Fruit fly (Drosophila melanogaster): ENCODE results near the gene CG9921.

Gene CG9921

dm6 chrX:16358670-16359320, 25.4 kb upstream of the CG9921 start, which contains the start of the genes U2af50 and PIG-Q (continued):
- peak; percentile 93 for TF ChIP-seq CG8388 (GFP tag; optimal IDR thresholded peaks at IDR 0.05)
- peak; percentile 43 for TF ChIP-seq tx (GFP tag; optimal IDR thresholded peaks at IDR 0.05)
- TF ChIP-seq ERR (GFP tag; optimal IDR thresholded peaks at IDR 0.05) = no peak
- peak; percentile 94 for TF ChIP-seq Xbp1 (GFP tag; optimal IDR thresholded peaks at IDR 0.05)
- TF ChIP-seq CG32532 (GFP tag; IDR thresholded peaks at IDR 0.05) = peak; percentile 94
- peak; percentile 89 for TF ChIP-seq ranshi (GFP tag; IDR thresholded peaks at IDR 0.05)
- peak; percentile 66 for TF ChIP-seq stwl (tag; optimal IDR thresholded peaks at IDR 0.05)
- peak; percentile 91 for TF ChIP-seq Usf (GFP tag; optimal IDR thresholded peaks at IDR 0.05)
- peak; percentile 95 for TF ChIP-seq zen (tag; optimal IDR thresholded peaks at IDR 0.05)
- TF ChIP-seq Rx (GFP tag; IDR thresholded peaks at IDR 0.05) = no peak; the same call in 1 of the 2 replicates
- peak; percentile 90 for TF ChIP-seq CG13894 (tag; optimal IDR thresholded peaks at IDR 0.05)
- peak; percentile 96 for TF ChIP-seq CG7839 (tag; optimal IDR thresholded peaks at IDR 0.05)
- TF ChIP-seq CG11695 (GFP tag; IDR thresholded peaks at IDR 0.05) = peak; percentile 90
- TF ChIP-seq CG17186 (GFP tag; optimal IDR thresholded peaks at IDR 0.05) = peak; percentile 42
- TF ChIP-seq sima (GFP tag; optimal IDR thresholded peaks at IDR 0.05) = no peak
- TF ChIP-seq peb (GFP tag; IDR thresholded peaks at IDR 0.05) = peak; percentile 78
- TF ChIP-seq NK7.1 (GFP tag; optimal IDR thresholded peaks at IDR 0.05) = peak; percentile 46
- peak; percentile 95 for TF ChIP-seq CG2678 (tag; optimal IDR thresholded peaks at IDR 0.05)
- no peak; the same call in 2 of the 3 replicates for TF ChIP-seq gce (GFP tag; IDR thresholded peaks at IDR 0.05)
- peak; percentile 81 for TF ChIP-seq CG3407 (GFP tag; optimal IDR thresholded peaks at IDR 0.05)
- no peak for TF ChIP-seq NFAT (GFP tag; IDR thresholded peaks at IDR 0.05)
- TF ChIP-seq zfh1 (GFP tag; IDR thresholded peaks at IDR 0.05) = peak; percentile 93
- peak; percentile 88 for TF ChIP-seq Atf6 (GFP tag; IDR thresholded peaks at IDR 0.05)
- TF ChIP-seq Meics (GFP tag; optimal IDR thresholded peaks at IDR 0.05) = peak; percentile 92
- TF ChIP-seq CG11504 (tag; optimal IDR thresholded peaks at IDR 0.05) = peak; percentile 93
- TF ChIP-seq Adf1 (GFP tag; IDR thresholded peaks at IDR 0.05) = peak; percentile 63
- TF ChIP-seq CG7556 (GFP tag; optimal IDR thresholded peaks at IDR 0.05) = peak; percentile 90
- peak; percentile 90 for TF ChIP-seq CG1602 (GFP tag; optimal IDR thresholded peaks at IDR 0.05)
- peak; percentile 93 for TF ChIP-seq CG2199 (GFP tag; IDR thresholded peaks at IDR 0.05)
- peak; percentile 94 for TF ChIP-seq Fer3 (tag; optimal IDR thresholded peaks at IDR 0.05)
- TF ChIP-seq gro (GFP tag; optimal IDR thresholded peaks at IDR 0.05) = no peak
- no peak for TF ChIP-seq Hey (tag; optimal IDR thresholded peaks at IDR 0.05)
- TF ChIP-seq CG9609 (GFP tag; optimal IDR thresholded peaks at IDR 0.05) = peak; percentile 66
- peak; percentile 71 for TF ChIP-seq E2f2 (GFP tag; IDR thresholded peaks at IDR 0.05)
- TF ChIP-seq cwo (GFP tag; optimal IDR thresholded peaks at IDR 0.05) = peak; percentile 84
- peak; percentile 88 for TF ChIP-seq tap (tag; optimal IDR thresholded peaks at IDR 0.05)
- no peak for TF ChIP-seq CG9797 (GFP tag; optimal IDR thresholded peaks at IDR 0.05)
- peak; percentile 68 for TF ChIP-seq CG5953 (GFP tag; IDR thresholded peaks at IDR 0.05)
- TF ChIP-seq Awh (GFP tag; IDR thresholded peaks at IDR 0.05) = no peak; the same call in 1 of the 2 replicates
- peak; percentile 57 for TF ChIP-seq Kr (GFP tag; optimal IDR thresholded peaks at IDR 0.05)
- peak; percentile 80 for TF ChIP-seq D19B (GFP tag; optimal IDR thresholded peaks at IDR 0.05)
- TF ChIP-seq CG9876 (GFP tag; optimal IDR thresholded peaks at IDR 0.05) = peak; percentile 48
- TF ChIP-seq ab (GFP tag; optimal IDR thresholded peaks at IDR 0.05) = peak; percentile 66
- TF ChIP-seq CG14965 (GFP tag; optimal IDR thresholded peaks at IDR 0.05; ENCODE audit: borderline replicate concordance) = no peak
- TF ChIP-seq bcd (GFP tag; optimal IDR thresholded peaks at IDR 0.05) = peak; percentile 93
- peak; percentile 64 for TF ChIP-seq fd102C (GFP tag; optimal IDR thresholded peaks at IDR 0.05)
- peak; percentile 79 for TF ChIP-seq Nf-YA (GFP tag; IDR thresholded peaks at IDR 0.05)
- TF ChIP-seq dysf (GFP tag; IDR thresholded peaks at IDR 0.05) = peak; percentile 93; the same call in 1 of the 3 replicates
- peak; percentile 72 for TF ChIP-seq Antp (GFP tag; optimal IDR thresholded peaks at IDR 0.05)
- no peak for TF ChIP-seq hbn (GFP tag; IDR thresholded peaks at IDR 0.05; ENCODE audit: partially characterized antibody)
